Worm (Caenorhabditis elegans) whole organism, L4 larva: ENCODE results near the gene F42C5.4.

ENCODE experiments used
- D1046.2 ChIP-seq: fragments of 200-800 bp; sonication (Bioruptor generic); IDR thresholded peaks from 2 replicates; pipeline ENCODE4 v1.3.6; 2022; ENCODE audit warnings: missing genetic modification characterization, missing compliant biosample characterization
- F10B5.3 ChIP-seq: sonication (generic microtip); optimal IDR thresholded peaks from 2 replicates; lab custom pipeline; 2016; ENCODE audit warnings: mild to moderate bottlenecking, missing genetic modification characterization, missing compliant biosample characterization
- F44E2.7 ChIP-seq: fragments of 200-800 bp; sonication (Bioruptor generic); IDR thresholded peaks from 2 replicates; pipeline ENCODE4 v2.1.2; 2022; ENCODE audit warnings: missing genetic modification characterization, missing compliant biosample characterization
- F49E8.2 ChIP-seq: sonication (generic microtip); optimal IDR thresholded peaks from 2 replicates; lab custom pipeline; 2016; ENCODE audit warnings: missing compliant biosample characterization, mild to moderate bottlenecking, missing genetic modification characterization, borderline replicate concordance
- R02D3.7 ChIP-seq: fragments of 150-350 bp; sonication (generic microtip); optimal IDR thresholded peaks from 3 replicates; lab custom pipeline; 2014; ENCODE audit warnings: missing biosample characterization, missing genetic modification characterization
- Y105C5A.15 ChIP-seq: fragments of 200-800 bp; sonication (Bioruptor generic); IDR thresholded peaks from 2 replicates; pipeline ENCODE4 v1.3.6; 2022; ENCODE audit warnings: missing genetic modification characterization, missing compliant biosample characterization
- Y75B8A.6 ChIP-seq: fragments of 200-800 bp; sonication (Bioruptor generic); IDR thresholded peaks from 2 replicates; pipeline ENCODE4 v1.3.6; 2022; ENCODE audit warnings: missing genetic modification reagents, missing genetic modification characterization, missing compliant biosample characterization
- aha-1 ChIP-seq: fragments of 150-350 bp; peaks from one replicate; lab custom pipeline; 2014; ENCODE audit warnings: missing biosample characterization, missing genetic modification characterization
- arid-1 ChIP-seq: fragments of 200-800 bp; sonication (Bioruptor generic); conservative IDR thresholded peaks from 2 replicates; pipeline ENCODE4 v1.3.6; 2022; ENCODE audit warnings: missing genetic modification reagents, missing genetic modification characterization, missing compliant biosample characterization
- attf-4 ChIP-seq: sonication (generic microtip); optimal IDR thresholded peaks from 3 replicates; lab custom pipeline; 2017; ENCODE audit warnings: missing biosample characterization, missing genetic modification characterization
- ceh-28 ChIP-seq: fragments of 150-350 bp; optimal IDR thresholded peaks from 2 replicates; lab custom pipeline; 2014; ENCODE audit warnings: missing biosample characterization, missing genetic modification reagents, missing genetic modification characterization
- ceh-32 ChIP-seq: sonication (generic microtip); optimal IDR thresholded peaks from 2 replicates; lab custom pipeline; 2016; ENCODE audit warnings: mild to moderate bottlenecking, missing genetic modification characterization, missing compliant biosample characterization; ENCODE audit not compliant: poor library complexity
- ceh-44 ChIP-seq: fragments of 200-800 bp; sonication (Bioruptor generic); IDR thresholded peaks from 2 replicates; pipeline ENCODE4 v1.3.6; 2022; ENCODE audit warnings: missing genetic modification reagents, missing genetic modification characterization, missing compliant biosample characterization
- ceh-62 ChIP-seq: sonication (generic microtip); optimal IDR thresholded peaks from 2 replicates; lab custom pipeline; 2017; ENCODE audit warnings: missing biosample characterization, missing genetic modification characterization
- ctbp-1 ChIP-seq: fragments of 200-800 bp; sonication (Bioruptor generic); IDR thresholded peaks from 2 replicates; pipeline ENCODE4 v1.3.6; 2022; ENCODE audit warnings: missing genetic modification reagents, missing genetic modification characterization, missing compliant biosample characterization
- daf-12 ChIP-seq: fragments of 150-350 bp; optimal IDR thresholded peaks from 2 replicates; lab custom pipeline; 2014; ENCODE audit warnings: missing biosample characterization, missing genetic modification reagents, missing genetic modification characterization
- daf-16 ChIP-seq, 3 experiments: sonication (generic microtip); optimal IDR thresholded peaks; 2 replicates each; lab custom pipeline; 2016 to 2017; ENCODE audit warnings: missing genetic modification characterization in 3 of 3, missing genetic modification reagents in 3 of 3, mild to moderate bottlenecking in 2 of 3, missing compliant biosample characterization in 2 of 3, missing biosample characterization in 1 of 3, moderate library complexity in 1 of 3
- daf-19 ChIP-seq: fragments of 200-800 bp; sonication (Bioruptor generic); conservative IDR thresholded peaks from 2 replicates; pipeline ENCODE4 v1.3.6; 2022; ENCODE audit warnings: missing genetic modification characterization, missing compliant biosample characterization
- dmd-6 ChIP-seq: fragments of 200-800 bp; sonication (Bioruptor generic); IDR thresholded peaks from 2 replicates; pipeline ENCODE4 v1.3.6; 2022; ENCODE audit warnings: missing genetic modification reagents, missing genetic modification characterization, missing compliant biosample characterization
- dmd-8 ChIP-seq: fragments of 200-800 bp; sonication (Bioruptor generic); IDR thresholded peaks from 2 replicates; pipeline ENCODE4 v1.3.6; 2022; ENCODE audit warnings: missing genetic modification characterization, missing compliant biosample characterization
- dmd-9 ChIP-seq: fragments of 200-800 bp; sonication (Bioruptor generic); IDR thresholded peaks from 2 replicates; pipeline ENCODE4 v1.3.6; 2022; ENCODE audit warnings: missing genetic modification reagents, missing genetic modification characterization, missing compliant biosample characterization
- duxl-1 ChIP-seq: sonication (generic microtip); optimal IDR thresholded peaks from 2 replicates; lab custom pipeline; 2016; ENCODE audit warnings: mild to moderate bottlenecking, missing genetic modification characterization, moderate library complexity, missing compliant biosample characterization; ENCODE audit not compliant: poor library complexity
- dve-1 ChIP-seq: sonication (generic microtip); optimal IDR thresholded peaks from 2 replicates; lab custom pipeline; 2017; ENCODE audit warnings: antibody characterized with exemption, mild to moderate bottlenecking, missing genetic modification characterization, missing compliant biosample characterization; ENCODE audit not compliant: insufficient read depth
- fos-1 ChIP-seq: fragments of 150-350 bp; optimal IDR thresholded peaks from 2 replicates; lab custom pipeline; 2014; ENCODE audit warnings: missing biosample characterization, missing genetic modification characterization
- hlh-11 ChIP-seq: fragments of 200-800 bp; sonication (Bioruptor generic); optimal IDR thresholded peaks from 2 replicates; lab custom pipeline; 2018; ENCODE audit warnings: mild to moderate bottlenecking, missing genetic modification characterization, missing compliant biosample characterization
- hmg-1.1 ChIP-seq: fragments of 200-800 bp; sonication (Bioruptor generic); IDR thresholded peaks from 2 replicates; pipeline ENCODE4 v1.3.6; 2022; ENCODE audit warnings: missing genetic modification reagents, missing genetic modification characterization, missing compliant biosample characterization
- lim-7 ChIP-seq: fragments of 200-800 bp; sonication (Bioruptor generic); IDR thresholded peaks from 2 replicates; pipeline ENCODE4 v1.3.6; 2022; ENCODE audit warnings: missing genetic modification characterization, missing compliant biosample characterization
- lin-15B ChIP-seq: fragments of 150-350 bp; sonication (generic microtip); optimal IDR thresholded peaks from 3 replicates; lab custom pipeline; 2014; ENCODE audit warnings: missing biosample characterization, missing genetic modification characterization
- lin-39 ChIP-seq: fragments of 150-350 bp; optimal IDR thresholded peaks from 2 replicates; lab custom pipeline; 2014; ENCODE audit warnings: missing biosample characterization, missing genetic modification reagents, missing genetic modification characterization
- lir-3 ChIP-seq: sonication (generic microtip); optimal IDR thresholded peaks from 2 replicates; lab custom pipeline; 2016; ENCODE audit warnings: mild to moderate bottlenecking, missing genetic modification characterization, missing compliant biosample characterization
- madf-5 ChIP-seq, 2 experiments: fragments of 200-800 bp; sonication (Bioruptor generic); IDR thresholded peaks; 2 replicates each; pipeline ENCODE4 v1.3.6; 2022; ENCODE audit warnings: missing compliant biosample characterization in 2 of 2, missing genetic modification characterization in 2 of 2
- madf-9 ChIP-seq: fragments of 200-800 bp; sonication (Bioruptor generic); conservative IDR thresholded peaks from 2 replicates; pipeline ENCODE4 v1.3.6; 2022; ENCODE audit warnings: missing genetic modification reagents, missing genetic modification characterization, missing compliant biosample characterization
- mep-1 ChIP-seq: fragments of 150-350 bp; sonication (generic microtip); optimal IDR thresholded peaks from 3 replicates; lab custom pipeline; 2014; ENCODE audit warnings: missing biosample characterization, missing genetic modification characterization
- mes-2 ChIP-seq: sonication (generic microtip); optimal IDR thresholded peaks from 2 replicates; lab custom pipeline; 2016; ENCODE audit warnings: missing genotype, mild to moderate bottlenecking, missing genetic modification characterization, missing compliant biosample characterization; ENCODE audit not compliant: poor library complexity, severe bottlenecking
- nhr-10 ChIP-seq: fragments of 150-350 bp; optimal IDR thresholded peaks from 2 replicates; lab custom pipeline; 2014; ENCODE audit warnings: missing biosample characterization, missing genetic modification characterization
- nhr-237 ChIP-seq: sonication (generic microtip); optimal IDR thresholded peaks from 2 replicates; lab custom pipeline; 2017; ENCODE audit warnings: missing biosample characterization, missing genetic modification characterization
- nhr-28 ChIP-seq: fragments of 150-350 bp; optimal IDR thresholded peaks from 2 replicates; lab custom pipeline; 2014; ENCODE audit warnings: missing biosample characterization, missing genetic modification characterization
- nhr-6 ChIP-seq: fragments of 150-350 bp; optimal IDR thresholded peaks from 2 replicates; lab custom pipeline; 2014; ENCODE audit warnings: missing biosample characterization, missing genetic modification characterization
- pha-4 ChIP-seq, 2 experiments: fragments of 150-350 bp in 1 of 2; fragments of 200-800 bp in 1 of 2; sonication (Bioruptor generic) in 1 of 2; IDR thresholded peaks in 1 of 2; optimal IDR thresholded peaks in 1 of 2; 2 replicates each; pipeline versions ENCODE4 v1.3.6 to Lab custom; 2014 to 2022; ENCODE audit warnings: missing genetic modification characterization in 2 of 2, missing genetic modification reagents in 2 of 2, missing biosample characterization in 1 of 2, missing compliant biosample characterization in 1 of 2
- pqm-1 ChIP-seq: sonication (generic microtip); optimal IDR thresholded peaks from 2 replicates; lab custom pipeline; 2017; ENCODE audit warnings: missing biosample characterization, missing genetic modification characterization
- sdz-12 ChIP-seq: fragments of 200-800 bp; sonication (Bioruptor generic); optimal IDR thresholded peaks from 2 replicates; lab custom pipeline; 2018; ENCODE audit warnings: mild to moderate bottlenecking, missing genetic modification characterization, missing compliant biosample characterization
- tag-97 ChIP-seq: fragments of 200-800 bp; sonication (Bioruptor generic); IDR thresholded peaks from 2 replicates; pipeline ENCODE4 v1.3.6; 2022; ENCODE audit warnings: missing genetic modification characterization, missing compliant biosample characterization
- unc-39 ChIP-seq: sonication (generic microtip); optimal IDR thresholded peaks from 2 replicates; lab custom pipeline; 2017; ENCODE audit warnings: missing biosample characterization, missing genetic modification characterization
- unc-62 ChIP-seq, 3 experiments: fragments of 150-350 bp in 1 of 3; sonication (generic microtip); optimal IDR thresholded peaks in 2 of 3; peaks in 1 of 3; 1 replicate in 1 of 3; 2 replicates in 2 of 3; lab custom pipeline; 2014 to 2017; ENCODE audit warnings: missing biosample characterization in 3 of 3, missing genetic modification characterization in 3 of 3, missing genetic modification reagents in 3 of 3, missing genotype in 1 of 3
- vab-7 ChIP-seq: fragments of 200-800 bp; sonication (Bioruptor generic); IDR thresholded peaks from 2 replicates; pipeline ENCODE4 v1.3.6; 2022; ENCODE audit warnings: missing genetic modification reagents, missing genetic modification characterization, missing compliant biosample characterization
- zfp-3 ChIP-seq: fragments of 200-800 bp; sonication (Bioruptor generic); conservative IDR thresholded peaks from 2 replicates; pipeline ENCODE4 v1.3.6; 2022; ENCODE audit warnings: missing genetic modification reagents, missing genetic modification characterization, missing compliant biosample characterization
- zip-11 ChIP-seq: fragments of 200-800 bp; sonication (Bioruptor generic); IDR thresholded peaks from 2 replicates; pipeline ENCODE4 v1.3.6; 2022; ENCODE audit warnings: missing genetic modification characterization, missing compliant biosample characterization

F42C5.4 gene

DNA sequence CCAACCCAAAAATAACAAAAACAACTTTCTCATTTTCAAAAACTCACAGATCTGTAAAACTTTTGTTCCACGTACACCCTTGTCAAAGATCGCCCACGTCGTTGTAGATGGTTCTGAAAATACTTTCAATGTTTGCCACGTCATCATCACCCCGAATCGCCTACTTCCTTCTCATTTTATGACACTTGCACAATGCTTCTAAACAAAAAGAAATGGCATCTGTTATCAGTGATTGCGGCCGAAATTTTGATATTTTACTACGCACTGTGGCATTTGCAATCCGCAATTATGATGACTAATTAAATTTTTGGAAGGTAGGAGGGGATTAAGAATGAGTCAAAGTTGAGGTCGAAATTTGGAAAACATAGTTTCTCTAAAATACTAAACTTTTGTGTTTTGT is 33.8 kb upstream of the F42C5.4 start:
- no peak for TF ChIP-seq sdz-12 (GFP tag; lab: Kevin White, UChicago)
- no peak for TF ChIP-seq nhr-237
- TF ChIP-seq tag-97 (GFP tag; lab: Robert Waterston, UW), result no peak
- TF ChIP-seq arid-1, result no peak
- peak; percentile 56 for TF ChIP-seq dmd-6 (GFP tag; lab: Robert Waterston, UW)
- no peak for TF ChIP-seq zip-11 (GFP tag; lab: Robert Waterston, UW)
- TF ChIP-seq lim-7 (GFP tag; lab: Robert Waterston, UW), result no peak
- no peak for TF ChIP-seq Y105C5A.15 (GFP tag; lab: Robert Waterston, UW)
- TF ChIP-seq pqm-1 (tag; lab: Kevin White, UChicago), result peak; percentile 77
- TF ChIP-seq fos-1 (tag; lab: Kevin White, UChicago), result no peak
- TF ChIP-seq R02D3.7, result no peak
- no peak for TF ChIP-seq F10B5.3 (tag; lab: Kevin White, UChicago)
- peak; percentile 36 for TF ChIP-seq nhr-28 (tag; lab: Kevin White, UChicago)
- TF ChIP-seq ctbp-1 (GFP tag; lab: Robert Waterston, UW), result no peak
- TF ChIP-seq dmd-8 (GFP tag; lab: Robert Waterston, UW), result no peak
- TF ChIP-seq lir-3 (tag; lab: Kevin White, UChicago), result no peak
- TF ChIP-seq zfp-3 (GFP tag; lab: Robert Waterston, UW), result no peak
- no peak for TF ChIP-seq ceh-32 (tag; lab: Kevin White, UChicago)
- peak; percentile 62 for TF ChIP-seq aha-1 (tag; lab: Kevin White, UChicago)
- no peak for TF ChIP-seq ceh-44 (GFP tag; lab: Robert Waterston, UW)
- no peak for TF ChIP-seq duxl-1
- no peak for TF ChIP-seq mep-1 (tag; lab: Kevin White, UChicago)
- no peak for TF ChIP-seq F44E2.7 (GFP tag; lab: Robert Waterston, UW)
- TF ChIP-seq madf-9, result no peak
- no peak for TF ChIP-seq ceh-62 (tag; lab: Kevin White, UChicago)
- no peak for TF ChIP-seq nhr-6 (tag; lab: Kevin White, UChicago)
- TF ChIP-seq dmd-9, result no peak
- no peak for TF ChIP-seq nhr-10 (tag; lab: Kevin White, UChicago)
- TF ChIP-seq hmg-1.1, result no peak
- no peak for TF ChIP-seq daf-19 (GFP tag; lab: Robert Waterston, UW)
- no peak for TF ChIP-seq lin-39
- TF ChIP-seq lin-15B (tag; lab: Kevin White, UChicago), result no peak
- no peak for TF ChIP-seq attf-4 (tag; lab: Kevin White, UChicago)
- no peak for TF ChIP-seq D1046.2 (GFP tag; lab: Robert Waterston, UW)
- TF ChIP-seq daf-12 (tag; lab: Kevin White, UChicago), result no peak
- no peak for TF ChIP-seq ceh-28 (tag; lab: Kevin White, UChicago)
- TF ChIP-seq daf-16 (GFP tag; optimal IDR thresholded peaks at IDR 0.05; lab: Kevin White, UChicago), result no peak
- TF ChIP-seq daf-16 (tag; optimal IDR thresholded peaks at IDR 0.05; lab: Kevin White, UChicago), result peak; percentile 50
- no peak for TF ChIP-seq unc-39 (tag; lab: Kevin White, UChicago)
- peak in 1 of 2 experiments; percentile 74 for TF ChIP-seq unc-62 (GFP tag; optimal IDR thresholded peaks at IDR 0.05 in 1 of 2; lab: Kevin White, UChicago)
- no peak for TF ChIP-seq unc-62 (tag; optimal IDR thresholded peaks at IDR 0.05; lab: Kevin White, UChicago)
- peak; percentile 31 for TF ChIP-seq hlh-11 (tag; lab: Kevin White, UChicago)
- no peak for TF ChIP-seq F49E8.2 (tag; lab: Kevin White, UChicago)
- no peak for TF ChIP-seq vab-7
- peak; percentile 37 for TF ChIP-seq dve-1 (tag; lab: Kevin White, UChicago)
- no peak for TF ChIP-seq pha-4 (GFP tag; IDR thresholded peaks at IDR 0.05; lab: Robert Waterston, UW)
- TF ChIP-seq pha-4 (tag; optimal IDR thresholded peaks at IDR 0.05; lab: Kevin White, UChicago), result no peak
- no peak for TF ChIP-seq madf-5 (GFP tag; IDR thresholded peaks at IDR 0.05; lab: Robert Waterston, UW)
- no peak for TF ChIP-seq Y75B8A.6 (GFP tag; lab: Robert Waterston, UW)
- TF ChIP-seq mes-2 (tag; lab: Kevin White, UChicago), result no peak
